Worm (Caenorhabditis elegans) whole organism, late embryonic: ENCODE measurements around the gene C17G1.5.

ENCODE experiments used
- C08G9.2 ChIP-seq: sonication (generic microtip); optimal IDR thresholded peaks from 2 replicates; lab custom pipeline; 2016; ENCODE audit warnings: mild to moderate bottlenecking, missing genetic modification characterization, moderate library complexity, missing compliant biosample characterization
- F13H6.1 ChIP-seq: sonication (generic microtip); optimal IDR thresholded peaks from 2 replicates; lab custom pipeline; 2016; ENCODE audit warnings: missing genetic modification characterization, missing compliant biosample characterization
- K02D7.2 ChIP-seq: sonication (generic microtip); optimal IDR thresholded peaks from 2 replicates; lab custom pipeline; 2017; ENCODE audit warnings: mild to moderate bottlenecking, missing genetic modification characterization, missing compliant biosample characterization
- T23F11.4 ChIP-seq: fragments of 200-800 bp; sonication (Bioruptor generic); optimal IDR thresholded peaks from 2 replicates; lab custom pipeline; 2018; ENCODE audit warnings: mild to moderate bottlenecking, missing genetic modification characterization, missing compliant biosample characterization
- Y22D7AL.16 ChIP-seq: sonication (generic microtip); optimal IDR thresholded peaks from 2 replicates; lab custom pipeline; 2016; ENCODE audit warnings: missing genetic modification characterization, missing compliant biosample characterization
- ahr-1 ChIP-seq: sonication (generic microtip); optimal IDR thresholded peaks from 2 replicates; lab custom pipeline; 2016; ENCODE audit warnings: missing genetic modification characterization, missing compliant biosample characterization
- ama-1 ChIP-seq: fragments of 150-350 bp; optimal IDR thresholded peaks from 2 replicates; lab custom pipeline; 2014
- ceh-19 ChIP-seq: fragments of 200-800 bp; sonication (Bioruptor generic); optimal IDR thresholded peaks from 2 replicates; lab custom pipeline; 2018; ENCODE audit warnings: mild to moderate bottlenecking, missing genetic modification characterization, missing compliant biosample characterization
- ceh-22 ChIP-seq: sonication (generic microtip); optimal IDR thresholded peaks from 2 replicates; lab custom pipeline; 2017; ENCODE audit warnings: missing biosample characterization, missing genetic modification characterization
- ceh-24 ChIP-seq: sonication (generic microtip); optimal IDR thresholded peaks from 2 replicates; lab custom pipeline; 2016; ENCODE audit warnings: mild to moderate bottlenecking, missing genetic modification characterization, missing compliant biosample characterization
- ceh-31 ChIP-seq: sonication (generic microtip); optimal IDR thresholded peaks from 2 replicates; lab custom pipeline; 2016; ENCODE audit warnings: missing genetic modification characterization, missing compliant biosample characterization
- ceh-34 ChIP-seq: sonication (generic microtip); optimal IDR thresholded peaks from 2 replicates; lab custom pipeline; 2016; ENCODE audit warnings: mild to moderate bottlenecking, missing genetic modification characterization, missing compliant biosample characterization
- ceh-45 ChIP-seq: fragments of 200-800 bp; sonication (Bioruptor generic); IDR thresholded peaks from 2 replicates; pipeline ENCODE4 v1.3.6; 2022; ENCODE audit warnings: missing genetic modification reagents, missing genetic modification characterization, missing compliant biosample characterization
- ceh-48 ChIP-seq: sonication (generic microtip); optimal IDR thresholded peaks from 2 replicates; lab custom pipeline; 2016; ENCODE audit warnings: missing genetic modification characterization, inconsistent platforms, missing compliant biosample characterization
- ceh-6 ChIP-seq: fragments of 200-800 bp; sonication (Bioruptor generic); optimal IDR thresholded peaks from 2 replicates; lab custom pipeline; 2018; ENCODE audit warnings: mild to moderate bottlenecking, missing genetic modification characterization, missing compliant biosample characterization
- ceh-9 ChIP-seq: sonication (generic microtip); optimal IDR thresholded peaks from 2 replicates; lab custom pipeline; 2016; ENCODE audit warnings: mild to moderate bottlenecking, missing genetic modification characterization, inconsistent platforms, missing compliant biosample characterization
- dmd-4 ChIP-seq: sonication (generic microtip); optimal IDR thresholded peaks from 2 replicates; lab custom pipeline; 2016; ENCODE audit warnings: borderline replicate concordance, missing genetic modification characterization, missing compliant biosample characterization
- dve-1 ChIP-seq: sonication (generic microtip); optimal IDR thresholded peaks from 2 replicates; lab custom pipeline; 2017; ENCODE audit warnings: antibody characterized with exemption, mild to moderate bottlenecking, missing genetic modification characterization, missing compliant biosample characterization
- elt-2 ChIP-seq: sonication (generic microtip); optimal IDR thresholded peaks from 2 replicates; lab custom pipeline; 2016; ENCODE audit warnings: missing genetic modification reagents, missing genetic modification characterization, missing compliant biosample characterization
- eyg-1 ChIP-seq: sonication (generic microtip); optimal IDR thresholded peaks from 2 replicates; lab custom pipeline; 2016; ENCODE audit warnings: missing genotype, missing genetic modification characterization, missing compliant biosample characterization
- fkh-6 ChIP-seq: sonication (generic microtip); optimal IDR thresholded peaks from 2 replicates; lab custom pipeline; 2016; ENCODE audit warnings: missing genetic modification characterization, missing compliant biosample characterization
- hlh-30 ChIP-seq: sonication (generic microtip); optimal IDR thresholded peaks from 2 replicates; lab custom pipeline; 2017; ENCODE audit warnings: antibody characterized with exemption, missing genetic modification characterization, missing compliant biosample characterization; ENCODE audit not compliant: insufficient read depth
- hlh-8 ChIP-seq: sonication (generic microtip); optimal IDR thresholded peaks from 2 replicates; lab custom pipeline; 2016; ENCODE audit warnings: missing genotype, missing genetic modification characterization, missing compliant biosample characterization
- lim-6 ChIP-seq: sonication (generic microtip); optimal IDR thresholded peaks from 2 replicates; lab custom pipeline; 2016; ENCODE audit warnings: missing genetic modification characterization, missing compliant biosample characterization
- lin-11 ChIP-seq: fragments of 200-800 bp; sonication (Bioruptor generic); optimal IDR thresholded peaks from 2 replicates; lab custom pipeline; 2018; ENCODE audit warnings: mild to moderate bottlenecking, missing genetic modification characterization, missing compliant biosample characterization
- mec-3 ChIP-seq: sonication (generic microtip); optimal IDR thresholded peaks from 2 replicates; lab custom pipeline; 2016; ENCODE audit warnings: borderline replicate concordance, missing genetic modification characterization, missing compliant biosample characterization
- nhr-11 ChIP-seq: fragments of 150-350 bp; optimal IDR thresholded peaks from 2 replicates; lab custom pipeline; 2014; ENCODE audit warnings: missing biosample characterization, missing genetic modification characterization
- nhr-232 ChIP-seq: sonication (generic microtip); optimal IDR thresholded peaks from 2 replicates; lab custom pipeline; 2016; ENCODE audit warnings: missing genetic modification characterization, missing compliant biosample characterization
- pha-2 ChIP-seq: sonication (generic microtip); optimal IDR thresholded peaks from 2 replicates; lab custom pipeline; 2017; ENCODE audit warnings: mild to moderate bottlenecking, missing genetic modification characterization, missing compliant biosample characterization
- pqm-1 ChIP-seq: sonication (generic microtip); optimal IDR thresholded peaks from 2 replicates; lab custom pipeline; 2016; ENCODE audit warnings: missing genetic modification characterization, missing compliant biosample characterization
- pros-1 ChIP-seq: fragments of 150-350 bp; optimal IDR thresholded peaks from 2 replicates; lab custom pipeline; 2014; ENCODE audit warnings: missing biosample characterization, missing genetic modification reagents, missing genetic modification characterization
- rnt-1 ChIP-seq: sonication (generic microtip); optimal IDR thresholded peaks from 2 replicates; lab custom pipeline; 2016; ENCODE audit warnings: missing genetic modification characterization, missing compliant biosample characterization
- sdc-2 ChIP-seq: sonication (generic microtip); optimal IDR thresholded peaks from 2 replicates; lab custom pipeline; 2016; ENCODE audit warnings: missing genotype, missing genetic modification characterization, missing compliant biosample characterization
- sox-2 ChIP-seq: fragments of 200-800 bp; sonication (Bioruptor generic); IDR thresholded peaks from 2 replicates; pipeline ENCODE4 v1.3.6; 2022; ENCODE audit warnings: missing genetic modification reagents, missing genetic modification characterization, missing compliant biosample characterization
- sox-4 ChIP-seq: sonication (generic microtip); optimal IDR thresholded peaks from 2 replicates; lab custom pipeline; 2017; ENCODE audit warnings: mild to moderate bottlenecking, missing genetic modification characterization, inconsistent platforms, missing compliant biosample characterization
- tbx-2 ChIP-seq: sonication (generic microtip); optimal IDR thresholded peaks from 2 replicates; lab custom pipeline; 2016; ENCODE audit warnings: missing genetic modification characterization, missing compliant biosample characterization
- ttx-3 ChIP-seq: sonication (generic microtip); optimal IDR thresholded peaks from 2 replicates; lab custom pipeline; 2016; ENCODE audit warnings: missing genetic modification reagents, missing genetic modification characterization, missing compliant biosample characterization
- unc-42 ChIP-seq: sonication (generic microtip); optimal IDR thresholded peaks from 2 replicates; lab custom pipeline; 2016; ENCODE audit warnings: missing genotype, missing genetic modification characterization, missing compliant biosample characterization

The C17G1.5 gene

DNA sequence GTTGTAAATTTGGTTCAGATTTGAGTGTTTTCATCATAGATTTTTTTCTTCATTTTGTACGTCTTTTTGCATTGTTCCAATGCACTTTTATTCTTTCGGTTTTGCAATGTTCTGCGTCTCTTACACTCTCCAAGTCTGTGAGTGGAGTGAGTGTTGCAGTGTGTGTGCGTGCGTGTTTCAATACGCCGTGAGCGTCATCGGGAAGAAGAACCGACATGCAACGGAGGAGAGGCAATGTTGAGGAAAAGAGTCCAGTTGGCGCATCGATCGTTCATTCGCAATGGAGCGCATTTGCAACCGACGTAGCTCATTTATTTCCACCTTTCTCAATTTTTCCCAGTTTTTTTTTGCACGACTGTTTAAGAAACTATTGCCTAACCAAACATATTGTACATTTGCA lies 20.0 kb downstream of the C17G1.5 start, which contains the start of gene ZC506.1 (continued):
- TF ChIP-seq lin-11 (tag; lab: Kevin White, UChicago) = no peak
- TF ChIP-seq elt-2 (tag; lab: Kevin White, UChicago) = peak; percentile 53
- peak; percentile 21 for TF ChIP-seq ttx-3 (tag; lab: Kevin White, UChicago)
- no peak for TF ChIP-seq eyg-1
- TF ChIP-seq dmd-4 (tag; lab: Kevin White, UChicago) = peak; percentile 2
- TF ChIP-seq rnt-1 (tag; lab: Kevin White, UChicago) = peak; percentile 87
- no peak for TF ChIP-seq Y22D7AL.16 (tag; lab: Kevin White, UChicago)
- no peak for TF ChIP-seq fkh-6 (tag; lab: Kevin White, UChicago)
- TF ChIP-seq ama-1 (lab: Kevin White, UChicago) = no peak
- peak; percentile 42 for TF ChIP-seq F13H6.1 (tag; lab: Kevin White, UChicago)
- no peak for TF ChIP-seq nhr-232 (tag; lab: Kevin White, UChicago)
- no peak for TF ChIP-seq mec-3 (tag; lab: Kevin White, UChicago)
- peak; percentile 64 for TF ChIP-seq ceh-19 (GFP tag; lab: Kevin White, UChicago)
- no peak for TF ChIP-seq C08G9.2 (tag; lab: Kevin White, UChicago)
- TF ChIP-seq ceh-22 (tag; lab: Kevin White, UChicago) = no peak
- TF ChIP-seq ceh-48 (tag; lab: Kevin White, UChicago) = peak; percentile 92
- TF ChIP-seq sox-2 (GFP tag; lab: Robert Waterston, UW) = no peak
- peak; percentile 71 for TF ChIP-seq dve-1 (tag; lab: Kevin White, UChicago)
- peak; percentile 89 for TF ChIP-seq pros-1
- TF ChIP-seq hlh-8 = no peak
- TF ChIP-seq ceh-34 (tag; lab: Kevin White, UChicago) = peak; percentile 90
- TF ChIP-seq pha-2 (tag; lab: Kevin White, UChicago) = no peak
- peak; percentile 84 for TF ChIP-seq tbx-2 (tag; lab: Kevin White, UChicago)
- TF ChIP-seq T23F11.4 (GFP tag; lab: Kevin White, UChicago) = peak; percentile 13
- peak; percentile 52 for TF ChIP-seq hlh-30

DNA sequence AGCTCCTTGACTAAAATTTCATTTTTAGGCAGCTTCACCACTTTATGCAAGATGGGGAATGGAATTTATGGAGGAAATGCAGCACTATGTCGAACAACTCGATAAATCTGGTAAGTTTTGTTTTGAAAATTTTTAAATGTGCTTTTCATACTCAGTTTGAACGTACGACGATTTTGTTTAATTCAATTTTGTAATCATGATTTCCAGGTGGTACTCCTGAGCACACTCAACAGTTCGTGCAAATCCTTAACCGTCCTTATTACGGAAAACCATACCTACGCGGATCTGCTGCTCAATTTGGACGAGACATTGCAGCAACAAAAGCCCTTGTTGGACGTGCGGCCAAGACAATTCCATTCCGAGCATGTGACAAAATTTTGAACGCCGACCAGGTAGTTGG lies 23.9 kb downstream of the C17G1.5 start:
- TF ChIP-seq ceh-6 (GFP tag; lab: Kevin White, UChicago) (no peak), ama-1 (lab: Kevin White, UChicago) (no peak), ceh-24 (tag; lab: Kevin White, UChicago) (no peak), ceh-45 (GFP tag; lab: Robert Waterston, UW) (no peak), lim-6 (tag; lab: Kevin White, UChicago) (no peak), ceh-22 (tag; lab: Kevin White, UChicago) (no peak), T23F11.4 (GFP tag; lab: Kevin White, UChicago) (no peak), F13H6.1 (tag; lab: Kevin White, UChicago) (no peak), pqm-1 (tag; lab: Kevin White, UChicago) (no peak)

DNA sequence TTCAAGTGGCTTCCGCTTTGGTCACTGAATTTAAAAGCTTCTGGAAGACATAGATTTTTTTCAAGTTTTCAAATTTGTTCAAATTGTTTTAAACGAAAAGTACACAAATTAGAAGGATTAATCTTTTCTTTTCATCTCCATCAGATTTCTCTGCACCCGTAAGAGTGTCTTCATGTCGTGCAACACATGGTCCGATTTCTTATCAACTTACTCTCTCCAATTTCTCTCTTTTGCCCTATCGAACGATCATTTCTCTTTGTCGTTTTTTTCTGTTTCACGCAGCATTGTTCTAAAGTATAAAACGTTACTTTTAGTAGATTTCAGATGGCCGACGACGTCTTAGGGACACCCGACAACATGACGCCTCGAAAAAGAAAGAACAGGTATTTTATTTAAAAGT lies 26.7 kb downstream of the C17G1.5 start, which contains the start of gene pssy-1:
TSS of gene pssy-1 (plus strand) at position 318 of the 400 bp plus-strand sequence.
- no peak for TF ChIP-seq eyg-1
- no peak for TF ChIP-seq nhr-11
- TF ChIP-seq fkh-6 (tag; lab: Kevin White, UChicago) = no peak
- no peak for TF ChIP-seq sdc-2 (tag; lab: Kevin White, UChicago)
- TF ChIP-seq sox-4 (tag; lab: Kevin White, UChicago) = no peak
- TF ChIP-seq ttx-3 (tag; lab: Kevin White, UChicago) = no peak
- no peak for TF ChIP-seq ceh-24 (tag; lab: Kevin White, UChicago)
- no peak for TF ChIP-seq ceh-22 (tag; lab: Kevin White, UChicago)
- no peak for TF ChIP-seq ceh-31 (tag; lab: Kevin White, UChicago)
- no peak for TF ChIP-seq pros-1
- no peak for TF ChIP-seq C08G9.2 (tag; lab: Kevin White, UChicago)
- TF ChIP-seq ahr-1 = no peak
- TF ChIP-seq unc-42 (tag; lab: Kevin White, UChicago) = no peak
- TF ChIP-seq K02D7.2 (tag; lab: Kevin White, UChicago) = no peak
- no peak for TF ChIP-seq ceh-9 (tag; lab: Kevin White, UChicago)
